Worm (Caenorhabditis elegans) whole organism, L2 larva: ENCODE data around the gene str-15.

ENCODE experiments used
- alr-1 ChIP-seq: fragments of 150-350 bp; optimal IDR thresholded peaks from 2 replicates; lab custom pipeline; 2014; ENCODE audit warnings: missing biosample characterization, missing genetic modification characterization
- egl-27 ChIP-seq: sonication (generic microtip); optimal IDR thresholded peaks from 3 replicates; lab custom pipeline; 2017; ENCODE audit warnings: missing biosample characterization, missing genetic modification reagents, missing genetic modification characterization
- elt-3 ChIP-seq: sonication (generic microtip); optimal IDR thresholded peaks from 2 replicates; lab custom pipeline; 2017; ENCODE audit warnings: missing biosample characterization, missing genetic modification characterization
- lin-13 ChIP-seq: fragments of 150-350 bp; optimal IDR thresholded peaks from 2 replicates; lab custom pipeline; 2014; ENCODE audit warnings: missing biosample characterization, missing genetic modification reagents, missing genetic modification characterization
- lsy-2 ChIP-seq, 2 experiments: fragments of 150-350 bp in 1 of 2; sonication (generic microtip) in 1 of 2; optimal IDR thresholded peaks; 2 replicates each; lab custom pipeline; 2014 to 2017; ENCODE audit warnings: missing biosample characterization in 2 of 2, missing genetic modification characterization in 2 of 2
- nhr-11 ChIP-seq: fragments of 150-350 bp; optimal IDR thresholded peaks from 2 replicates; lab custom pipeline; 2014; ENCODE audit warnings: missing biosample characterization, missing genetic modification characterization
- nhr-12 ChIP-seq: fragments of 150-350 bp; optimal IDR thresholded peaks from 2 replicates; lab custom pipeline; 2014; ENCODE audit warnings: missing biosample characterization, missing genetic modification characterization
- nhr-129 ChIP-seq: fragments of 150-350 bp; optimal IDR thresholded peaks from 2 replicates; lab custom pipeline; 2014; ENCODE audit warnings: missing biosample characterization, missing genetic modification characterization
- unc-55 ChIP-seq: fragments of 150-350 bp; sonication (generic microtip); optimal IDR thresholded peaks from 3 replicates; lab custom pipeline; 2014; ENCODE audit warnings: missing biosample characterization, missing genetic modification reagents, missing genetic modification characterization
- ztf-4 ChIP-seq: fragments of 150-350 bp; optimal IDR thresholded peaks from 2 replicates; lab custom pipeline; 2014; ENCODE audit warnings: missing biosample characterization, missing genetic modification characterization

DNA sequence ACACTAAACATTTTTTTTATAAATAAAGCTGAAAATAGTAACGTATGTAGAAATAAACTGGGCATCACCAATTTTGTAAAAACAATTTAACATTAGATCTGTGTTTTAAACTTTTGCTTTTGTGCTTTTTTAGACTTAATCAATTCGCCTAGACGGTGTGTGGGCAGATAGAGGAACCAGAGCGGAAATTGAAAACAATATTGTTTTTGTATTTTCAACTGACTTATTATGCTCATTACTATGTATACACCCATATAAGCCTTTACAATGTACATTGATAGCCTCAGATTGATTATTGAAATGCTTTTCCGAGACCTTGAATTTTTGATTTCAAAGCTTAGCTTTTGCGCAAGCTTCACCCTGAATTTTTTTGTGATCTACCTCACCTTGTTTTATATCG is 28.7 kb downstream of the str-15 start, which contains the start of gene str-73:
- TF ChIP-seq elt-3 (tag; lab: Kevin White, UChicago) (no peak), egl-27 (tag; lab: Kevin White, UChicago) (no peak), nhr-129 (tag; lab: Kevin White, UChicago) (no peak), lsy-2 (tag; optimal IDR thresholded peaks at IDR 0.05; lab: Kevin White, UChicago) (no peak), lin-13 (GFP tag; lab: Kevin White, UChicago) (no peak), unc-55 (GFP tag; lab: Kevin White, UChicago) (no peak), alr-1 (no peak), nhr-12 (no peak), ztf-4 (no peak), nhr-11 (tag; lab: Kevin White, UChicago) (no peak)
